Worm (Caenorhabditis elegans) whole organism, L1 larva: ENCODE measurements around the gene msra-1.

Experiments
- C04F5.9 ChIP-seq: sonication (generic microtip); optimal IDR thresholded peaks from 2 replicates; lab custom pipeline; 2016; ENCODE audit warnings: missing genetic modification characterization, missing compliant biosample characterization
- F16B12.6 ChIP-seq: fragments of 150-350 bp; optimal IDR thresholded peaks from 2 replicates; lab custom pipeline; 2014; ENCODE audit warnings: missing biosample characterization, missing genetic modification characterization
- Y116A8C.19 ChIP-seq: sonication (generic microtip); optimal IDR thresholded peaks from 2 replicates; lab custom pipeline; 2016; ENCODE audit warnings: missing compliant biosample characterization, missing genetic modification characterization, borderline replicate concordance
- aha-1 ChIP-seq: fragments of 150-350 bp; optimal IDR thresholded peaks from 2 replicates; lab custom pipeline; 2014; ENCODE audit warnings: missing biosample characterization, missing genetic modification characterization
- alr-1 ChIP-seq: fragments of 200-800 bp; sonication (Bioruptor generic); optimal IDR thresholded peaks from 2 replicates; lab custom pipeline; 2018; ENCODE audit warnings: borderline replicate concordance, mild to moderate bottlenecking, missing genetic modification characterization, missing compliant biosample characterization
- aly-2 ChIP-seq: fragments of 150-350 bp; optimal IDR thresholded peaks from 2 replicates; lab custom pipeline; 2014; ENCODE audit warnings: missing biosample characterization, missing genetic modification characterization
- blmp-1 ChIP-seq: fragments of 150-350 bp; optimal IDR thresholded peaks from 2 replicates; lab custom pipeline; 2014; ENCODE audit warnings: missing biosample characterization, missing genetic modification characterization
- ceh-63 ChIP-seq: fragments of 200-800 bp; sonication (Bioruptor generic); optimal IDR thresholded peaks from 2 replicates; lab custom pipeline; 2018; ENCODE audit warnings: mild to moderate bottlenecking, missing genetic modification characterization, missing compliant biosample characterization
- ceh-82 ChIP-seq, 3 experiments: fragments of 150-350 bp in 1 of 3; sonication (generic microtip) in 2 of 3; optimal IDR thresholded peaks; 2 replicates each; lab custom pipeline; 2014 to 2017; ENCODE audit warnings: missing biosample characterization in 3 of 3, missing genetic modification characterization in 3 of 3
- ceh-88 ChIP-seq: fragments of 200-800 bp; sonication (Bioruptor generic); IDR thresholded peaks from 2 replicates; pipeline ENCODE4 v1.3.6; 2022; ENCODE audit warnings: missing genetic modification characterization, missing compliant biosample characterization
- ceh-90 ChIP-seq: sonication (generic microtip); optimal IDR thresholded peaks from 2 replicates; lab custom pipeline; 2016; ENCODE audit warnings: missing genetic modification characterization, missing compliant biosample characterization
- ces-1 ChIP-seq: fragments of 150-350 bp; optimal IDR thresholded peaks from 2 replicates; lab custom pipeline; 2014; ENCODE audit warnings: missing biosample characterization, missing genetic modification reagents, missing genetic modification characterization
- dpl-1 ChIP-seq, 3 experiments: fragments of 150-350 bp in 2 of 3; sonication (generic microtip) in 1 of 3; optimal IDR thresholded peaks; 2 replicates each; lab custom pipeline; 2014 to 2017; ENCODE audit warnings: missing biosample characterization in 3 of 3, missing genetic modification characterization in 3 of 3, missing genetic modification reagents in 3 of 3
- efl-3 ChIP-seq: fragments of 200-800 bp; sonication (Bioruptor generic); optimal IDR thresholded peaks from 2 replicates; lab custom pipeline; 2018; ENCODE audit warnings: mild to moderate bottlenecking, missing genetic modification characterization, missing compliant biosample characterization
- egl-13 ChIP-seq: sonication (generic microtip); optimal IDR thresholded peaks from 2 replicates; lab custom pipeline; 2016; ENCODE audit warnings: missing genotype, missing genetic modification reagents, missing genetic modification characterization, missing compliant biosample characterization
- ets-5 ChIP-seq: fragments of 200-800 bp; sonication (Bioruptor generic); IDR thresholded peaks from 2 replicates; pipeline ENCODE4 v1.3.6; 2022; ENCODE audit warnings: missing genetic modification characterization, missing compliant biosample characterization
- fkh-10 ChIP-seq: sonication (generic microtip); optimal IDR thresholded peaks from 2 replicates; lab custom pipeline; 2017; ENCODE audit warnings: missing biosample characterization, missing genetic modification reagents, missing genetic modification characterization
- grh-1 ChIP-seq: fragments of 200-800 bp; sonication (Bioruptor generic); IDR thresholded peaks from 2 replicates; pipeline ENCODE4 v1.3.6; 2022; ENCODE audit warnings: missing genetic modification reagents, missing genetic modification characterization, missing compliant biosample characterization
- hpl-2 ChIP-seq: fragments of 150-350 bp; optimal IDR thresholded peaks from 2 replicates; lab custom pipeline; 2014; ENCODE audit warnings: missing biosample characterization, missing genetic modification reagents, missing genetic modification characterization
- irx-1 ChIP-seq: sonication (generic microtip); optimal IDR thresholded peaks from 2 replicates; lab custom pipeline; 2016; ENCODE audit warnings: missing genetic modification characterization, missing compliant biosample characterization
- isw-1 ChIP-seq: fragments of 200-800 bp; sonication (Bioruptor generic); IDR thresholded peaks from 2 replicates; pipeline ENCODE4 v1.3.6; 2022; ENCODE audit warnings: missing genetic modification characterization, missing compliant biosample characterization
- lin-35 ChIP-seq, 2 experiments: fragments of 150-350 bp; optimal IDR thresholded peaks; 2 replicates each; lab custom pipeline; 2014; ENCODE audit warnings: missing biosample characterization in 2 of 2, missing genetic modification characterization in 2 of 2, missing genetic modification reagents in 2 of 2
- lin-39 ChIP-seq: fragments of 150-350 bp; optimal IDR thresholded peaks from 2 replicates; lab custom pipeline; 2014; ENCODE audit warnings: missing biosample characterization, missing genetic modification reagents, missing genetic modification characterization
- lir-3 ChIP-seq: sonication (generic microtip); optimal IDR thresholded peaks from 2 replicates; lab custom pipeline; 2016; ENCODE audit warnings: mild to moderate bottlenecking, missing genetic modification characterization, moderate library complexity, missing compliant biosample characterization; ENCODE audit not compliant: poor library complexity
- mab-9 ChIP-seq: fragments of 200-800 bp; sonication (Bioruptor generic); IDR thresholded peaks from 2 replicates; pipeline ENCODE4 v1.3.6; 2022; ENCODE audit warnings: missing genetic modification reagents, missing genetic modification characterization, missing compliant biosample characterization
- mdl-1 ChIP-seq, 2 experiments: fragments of 150-350 bp; optimal IDR thresholded peaks; 2 replicates each; lab custom pipeline; 2014 to 2017; ENCODE audit warnings: missing biosample characterization in 2 of 2, missing genetic modification characterization in 2 of 2, inconsistent platforms in 1 of 2
- mep-1 ChIP-seq: fragments of 150-350 bp; optimal IDR thresholded peaks from 2 replicates; lab custom pipeline; 2014; ENCODE audit warnings: missing biosample characterization, missing genetic modification characterization
- nhr-11 ChIP-seq: fragments of 150-350 bp; optimal IDR thresholded peaks from 2 replicates; lab custom pipeline; 2014; ENCODE audit warnings: missing biosample characterization, missing genetic modification characterization
- nhr-19 ChIP-seq: fragments of 200-800 bp; sonication (Bioruptor generic); conservative IDR thresholded peaks from 2 replicates; pipeline ENCODE4 v1.3.6; 2022; ENCODE audit warnings: missing genetic modification characterization, missing compliant biosample characterization
- nhr-20 ChIP-seq: sonication (generic microtip); optimal IDR thresholded peaks from 2 replicates; lab custom pipeline; 2016; ENCODE audit warnings: mild to moderate bottlenecking, missing genetic modification characterization, missing compliant biosample characterization
- nhr-237 ChIP-seq: fragments of 150-350 bp; optimal IDR thresholded peaks from 2 replicates; lab custom pipeline; 2014; ENCODE audit warnings: missing biosample characterization, missing genetic modification characterization
- nhr-28 ChIP-seq: fragments of 150-350 bp; optimal IDR thresholded peaks from 2 replicates; lab custom pipeline; 2014; ENCODE audit warnings: missing biosample characterization, missing genetic modification characterization
- nhr-71 ChIP-seq: sonication (generic microtip); optimal IDR thresholded peaks from 2 replicates; lab custom pipeline; 2016; ENCODE audit warnings: mild to moderate bottlenecking, missing genetic modification characterization, moderate library complexity, missing compliant biosample characterization
- nhr-77 ChIP-seq: fragments of 150-350 bp; optimal IDR thresholded peaks from 2 replicates; lab custom pipeline; 2014; ENCODE audit warnings: missing biosample characterization, missing genetic modification characterization
- nhr-84 ChIP-seq: sonication (generic microtip); optimal IDR thresholded peaks from 2 replicates; lab custom pipeline; 2017; ENCODE audit warnings: missing biosample characterization, missing genetic modification characterization
- nhr-85 ChIP-seq: sonication (generic microtip); peaks from one replicate; lab custom pipeline; 2016; ENCODE audit warnings: missing genetic modification characterization, inconsistent platforms, missing compliant biosample characterization
- nhr-90 ChIP-seq: sonication (generic microtip); optimal IDR thresholded peaks from 2 replicates; lab custom pipeline; 2016; ENCODE audit warnings: mild to moderate bottlenecking, missing genetic modification characterization, missing compliant biosample characterization; ENCODE audit not compliant: poor library complexity
- pag-3 ChIP-seq: sonication (generic microtip); optimal IDR thresholded peaks from 2 replicates; lab custom pipeline; 2017; ENCODE audit warnings: missing genetic modification characterization, mild to moderate bottlenecking, missing compliant biosample characterization, antibody characterized with exemption, borderline replicate concordance; ENCODE audit not compliant: insufficient read depth
- pax-3 ChIP-seq: fragments of 200-800 bp; sonication (Bioruptor generic); optimal IDR thresholded peaks from 2 replicates; lab custom pipeline; 2018; ENCODE audit warnings: mild to moderate bottlenecking, missing genetic modification characterization, moderate library complexity, missing compliant biosample characterization
- pqm-1 ChIP-seq: sonication (generic microtip); optimal IDR thresholded peaks from 3 replicates; lab custom pipeline; 2017; ENCODE audit warnings: missing biosample characterization, missing genetic modification characterization
- rnt-1 ChIP-seq: sonication (generic microtip); optimal IDR thresholded peaks from 2 replicates; lab custom pipeline; 2016; ENCODE audit warnings: mild to moderate bottlenecking, missing genetic modification characterization, moderate library complexity, missing compliant biosample characterization
- snpc-4 ChIP-seq: fragments of 150-350 bp; optimal IDR thresholded peaks from 2 replicates; lab custom pipeline; 2014; ENCODE audit warnings: missing biosample characterization, missing genetic modification characterization
- snu-23 ChIP-seq: sonication (generic microtip); optimal IDR thresholded peaks from 2 replicates; lab custom pipeline; 2016; ENCODE audit warnings: missing genetic modification characterization, missing compliant biosample characterization
- sox-4 ChIP-seq: sonication (generic microtip); optimal IDR thresholded peaks from 2 replicates; lab custom pipeline; 2016; ENCODE audit warnings: missing genetic modification characterization, missing compliant biosample characterization
- sptf-1 ChIP-seq: fragments of 150-350 bp; optimal IDR thresholded peaks from 2 replicates; lab custom pipeline; 2014; ENCODE audit warnings: missing biosample characterization, missing genetic modification characterization
- sup-37 ChIP-seq: fragments of 200-800 bp; sonication (Bioruptor generic); optimal IDR thresholded peaks from 2 replicates; lab custom pipeline; 2018; ENCODE audit warnings: mild to moderate bottlenecking, missing genetic modification characterization, missing compliant biosample characterization
- tlp-1 ChIP-seq: fragments of 150-350 bp; optimal IDR thresholded peaks from 2 replicates; lab custom pipeline; 2014; ENCODE audit warnings: missing biosample characterization, missing genetic modification characterization
- unc-62 ChIP-seq: fragments of 150-350 bp; optimal IDR thresholded peaks from 2 replicates; lab custom pipeline; 2014; ENCODE audit warnings: missing biosample characterization, missing genetic modification reagents, missing genetic modification characterization
- unc-98 ChIP-seq: fragments of 200-800 bp; sonication (Bioruptor generic); IDR thresholded peaks from 2 replicates; pipeline ENCODE4 v1.3.6; 2022; ENCODE audit warnings: missing genetic modification characterization, missing compliant biosample characterization
- xbp-1 ChIP-seq: sonication (generic microtip); optimal IDR thresholded peaks from 2 replicates; lab custom pipeline; 2016; ENCODE audit warnings: missing genetic modification characterization, missing compliant biosample characterization
- zag-1 ChIP-seq: fragments of 150-350 bp; optimal IDR thresholded peaks from 2 replicates; lab custom pipeline; 2014; ENCODE audit warnings: missing biosample characterization, missing genetic modification characterization
- ztf-11 ChIP-seq, 2 experiments: sonication (generic microtip); optimal IDR thresholded peaks; 2 replicates each; lab custom pipeline; 2016 to 2017; ENCODE audit warnings: missing genetic modification characterization in 2 of 2, missing biosample characterization in 1 of 2, missing compliant biosample characterization in 1 of 2
- ztf-4 ChIP-seq: fragments of 150-350 bp; optimal IDR thresholded peaks from 2 replicates; lab custom pipeline; 2014; ENCODE audit warnings: missing biosample characterization, missing genetic modification characterization

The msra-1 gene

ce11 chrII:7338995-7339394, 24.8 kb downstream of the msra-1 start, which contains the start of gene nhr-21 (continued):
- TF ChIP-seq dpl-1 (GFP tag; optimal IDR thresholded peaks at IDR 0.05; lab: Kevin White, UChicago) (no peak), snpc-4 (tag; lab: Kevin White, UChicago) (no peak), ces-1 (GFP tag; lab: Kevin White, UChicago) (no peak), C04F5.9 (tag; lab: Kevin White, UChicago) (no peak), F16B12.6 (no peak), ztf-11 (tag; optimal IDR thresholded peaks at IDR 0.05; lab: Kevin White, UChicago) (no peak), alr-1 (tag; lab: Kevin White, UChicago) (no peak), aly-2 (tag; lab: Kevin White, UChicago) (no peak), xbp-1 (no peak), grh-1 (no peak), nhr-19 (GFP tag; lab: Robert Waterston, UW) (peak; percentile 74), lin-39 (tag; lab: Kevin White, UChicago) (no peak), aha-1 (tag; lab: Kevin White, UChicago) (no peak), egl-13 (no peak), blmp-1 (peak; percentile 89), lir-3 (no peak), ceh-82 (tag; optimal IDR thresholded peaks at IDR 0.05; lab: Kevin White, UChicago) (no peak), nhr-84 (tag; lab: Kevin White, UChicago) (no peak), pag-3 (tag; lab: Kevin White, UChicago) (no peak), Y116A8C.19 (no peak), pqm-1 (no peak), ztf-4 (tag; lab: Kevin White, UChicago) (peak; percentile 21), ceh-90 (tag; lab: Kevin White, UChicago) (no peak), zag-1 (no peak), nhr-71 (tag; lab: Kevin White, UChicago) (peak; percentile 88), nhr-28 (tag; lab: Kevin White, UChicago) (no peak), nhr-20 (peak; percentile 89), lin-35 (GFP tag; optimal IDR thresholded peaks at IDR 0.05; lab: Kevin White, UChicago) (peak in 1 of 2 experiments; percentile 40), fkh-10 (GFP tag; lab: Kevin White, UChicago) (no peak), isw-1 (GFP tag; lab: Robert Waterston, UW) (no peak), mep-1 (tag; lab: Kevin White, UChicago) (no peak), rnt-1 (peak; percentile 14), efl-3 (GFP tag; lab: Kevin White, UChicago) (no peak), snu-23 (GFP tag; lab: Kevin White, UChicago) (peak; percentile 66), ceh-88 (no peak), nhr-90 (peak; percentile 73), unc-62 (GFP tag; lab: Kevin White, UChicago) (no peak), sup-37 (GFP tag; lab: Kevin White, UChicago) (no peak), nhr-85 (tag; lab: Kevin White, UChicago) (peak; percentile 98), mdl-1 (tag; optimal IDR thresholded peaks at IDR 0.05; lab: Kevin White, UChicago) (peak in 1 of 2 experiments; percentile 58), ceh-63 (GFP tag; lab: Kevin White, UChicago) (no peak), irx-1 (tag; lab: Kevin White, UChicago) (peak; percentile 44)

ce11 chrII:7337469-7337893, 26.4 kb downstream of the msra-1 start:
- TF ChIP-seq ces-1 (GFP tag; lab: Kevin White, UChicago), result no peak
- no peak for TF ChIP-seq ets-5 (GFP tag; lab: Robert Waterston, UW)
- TF ChIP-seq unc-98 (GFP tag; lab: Robert Waterston, UW), result no peak
- no peak for TF ChIP-seq tlp-1 (tag; lab: Kevin White, UChicago)
- TF ChIP-seq sox-4 (tag; lab: Kevin White, UChicago), result peak; percentile 36
- peak; percentile 31 to 80 for TF ChIP-seq lin-35 (GFP tag; optimal IDR thresholded peaks at IDR 0.05; lab: Kevin White, UChicago)
- TF ChIP-seq irx-1 (tag; lab: Kevin White, UChicago), result peak; percentile 59
- peak; percentile 27 for TF ChIP-seq nhr-77 (tag; lab: Kevin White, UChicago)
- no peak for TF ChIP-seq hpl-2 (GFP tag; lab: Kevin White, UChicago)
- TF ChIP-seq blmp-1, result peak; percentile 81
- TF ChIP-seq sptf-1 (tag; lab: Kevin White, UChicago), result no peak
- TF ChIP-seq nhr-71 (tag; lab: Kevin White, UChicago), result peak; percentile 92
- no peak for TF ChIP-seq snpc-4 (tag; lab: Kevin White, UChicago)
- TF ChIP-seq nhr-11 (tag; lab: Kevin White, UChicago), result no peak
- 0 out of 2 replicates have a peak, but pooled peaks have one; percentile 55 for TF ChIP-seq mab-9 (GFP tag; lab: Robert Waterston, UW)
- peak; percentile 72 for TF ChIP-seq pax-3 (tag; lab: Kevin White, UChicago)
- no peak for TF ChIP-seq lin-39 (tag; lab: Kevin White, UChicago)
- TF ChIP-seq egl-13, result no peak
- TF ChIP-seq fkh-10 (GFP tag; lab: Kevin White, UChicago), result no peak
- peak; percentile 45 for TF ChIP-seq nhr-237 (tag; lab: Kevin White, UChicago)
